Worm (Caenorhabditis elegans): ENCODE data around the gene glb-27.

Gene glb-27

DNA sequence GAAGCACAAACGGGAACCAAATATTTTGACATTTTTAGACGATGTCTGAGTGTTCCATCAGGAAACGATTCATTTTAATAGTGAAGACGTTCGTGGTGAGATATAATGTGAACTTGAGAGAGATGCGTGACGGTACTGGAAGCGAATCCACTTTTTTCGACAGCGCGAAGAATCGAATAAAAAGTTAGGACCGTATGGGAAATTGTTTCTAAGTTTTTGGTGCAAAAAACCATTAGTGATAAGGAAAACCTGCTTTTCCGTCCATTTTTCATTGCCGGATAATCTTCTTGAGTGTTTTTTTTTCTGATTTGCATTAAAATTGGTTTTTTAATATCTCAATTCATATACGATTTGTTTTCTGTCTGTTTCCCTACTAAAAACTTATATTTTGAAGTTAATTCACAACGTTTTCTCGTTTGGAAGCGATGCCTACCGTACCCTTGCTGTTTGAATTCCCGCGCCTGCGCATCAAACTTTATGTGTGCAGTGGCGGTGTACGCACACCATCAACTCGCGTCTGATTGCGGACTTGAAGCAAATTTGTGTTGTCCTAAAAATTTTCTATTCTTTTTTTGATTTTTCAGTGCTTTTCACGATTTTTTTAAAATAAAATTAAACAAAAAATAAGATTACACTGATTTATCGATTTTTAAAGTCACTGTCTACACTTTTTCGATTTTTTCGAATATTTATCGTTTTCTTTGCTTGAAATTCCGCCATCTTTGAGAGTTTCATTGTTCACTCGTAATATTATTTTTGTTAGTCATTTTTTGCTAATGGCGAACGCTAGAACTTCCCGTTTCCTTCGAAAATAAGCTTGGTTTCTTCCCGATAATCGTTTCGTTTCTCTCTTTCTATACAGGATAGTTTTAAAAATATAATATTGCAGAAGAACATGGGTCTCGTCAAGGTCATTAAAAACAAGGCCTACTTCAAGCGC, 13.2 kb upstream of the glb-27 start, which contains the start of the genes col-38 and rpl-5 (continued):
- TF ChIP-seq F52B5.7 (tag; optimal IDR thresholded peaks at IDR 0.05) (no peak), madf-3 (GFP tag; IDR thresholded peaks at IDR 0.05) (peak; percentile 39; the same call in 1 of the 2 replicates), ceh-91 (GFP tag; IDR thresholded peaks at IDR 0.05) (peak; percentile 72), aptf-3 (GFP tag; IDR thresholded peaks at IDR 0.05) (no peak), nhr-120 (GFP tag; IDR thresholded peaks at IDR 0.05) (no peak), T07F8.4 (tag; optimal IDR thresholded peaks at IDR 0.05) (no peak), snpc-1.1 (tag; optimal IDR thresholded peaks at IDR 0.05; ENCODE audit: insufficient read depth) (peak; percentile 69), sptf-2 (GFP tag; optimal IDR thresholded peaks at IDR 0.05) (no peak), nhr-90 (tag; optimal IDR thresholded peaks at IDR 0.05) (peak; percentile 31), lin-35 (GFP tag; optimal IDR thresholded peaks at IDR 0.05) (peak; percentile 67 to 91 (median 74)), rpc-1 (optimal IDR thresholded peaks at IDR 0.05) (no peak), rpc-1 (tag; optimal IDR thresholded peaks at IDR 0.05) (no peak), bed-2 (GFP tag; IDR thresholded peaks at IDR 0.05) (no peak), unc-130 (GFP tag; optimal IDR thresholded peaks at IDR 0.05) (peak; percentile 16), atf-7 (tag; optimal IDR thresholded peaks at IDR 0.05) (no peak), K12H6.12 (tag; optimal IDR thresholded peaks at IDR 0.05) (peak; percentile 64), dpff-1 (tag; optimal IDR thresholded peaks at IDR 0.05) (no peak), nfya-1 (tag; optimal IDR thresholded peaks at IDR 0.05; ENCODE audit: borderline replicate concordance, insufficient read depth) (no peak), hmg-20 (GFP tag; IDR thresholded peaks at IDR 0.05) (no peak), akir-1 (GFP tag; optimal IDR thresholded peaks at IDR 0.05) (no peak), nhr-179 (tag; optimal IDR thresholded peaks at IDR 0.05) (no peak), xnd-1 (tag; optimal IDR thresholded peaks at IDR 0.05) (peak; percentile 43), fkh-3 (tag; optimal IDR thresholded peaks at IDR 0.05) (no peak), C17E4.6 (GFP tag; IDR thresholded peaks at IDR 0.05) (no peak), mxl-1 (tag; optimal IDR thresholded peaks at IDR 0.05) (no peak), madf-10 (tag; optimal IDR thresholded peaks at IDR 0.05) (peak; percentile 30), efl-1 (GFP tag; optimal IDR thresholded peaks at IDR 0.05) (peak; percentile 88), B0019.2 (GFP tag; conservative IDR thresholded peaks at IDR 0.05) (0 out of 2 replicates have a peak, but pooled peaks have one; percentile 27), rcor-1 (GFP tag; IDR thresholded peaks at IDR 0.05) (peak; percentile 69; the same call in 1 of the 2 replicates), die-1 (tag; optimal IDR thresholded peaks at IDR 0.05) (no peak), ceh-27 (GFP tag; optimal IDR thresholded peaks at IDR 0.05) (peak; percentile 83), F37B4.10 (GFP tag; IDR thresholded peaks at IDR 0.05) (no peak), pbrm-1 (GFP tag; IDR thresholded peaks at IDR 0.05) (peak; percentile 83), sdz-38 (tag; optimal IDR thresholded peaks at IDR 0.05) (no peak), nfyb-1 (GFP tag; IDR thresholded peaks at IDR 0.05) (0 out of 2 replicates have a peak, but pooled peaks have one; percentile 59), F23B12.7 (tag; optimal IDR thresholded peaks at IDR 0.05; ENCODE audit: insufficient read depth) (peak; percentile 96), ets-4 (GFP tag; optimal IDR thresholded peaks at IDR 0.05) (no peak), Y53F4B.3 (GFP tag; IDR thresholded peaks at IDR 0.05) (no peak), hmg-1.2 (GFP tag; IDR thresholded peaks at IDR 0.05) (peak; percentile 62), C06A6.2 (GFP tag; conservative IDR thresholded peaks at IDR 0.05) (no peak), F57C9.4 (tag; optimal IDR thresholded peaks at IDR 0.05) (no peak), athp-1 (tag; optimal IDR thresholded peaks at IDR 0.05) (peak; percentile 56), let-526 (GFP tag; IDR thresholded peaks at IDR 0.05) (no peak), lir-1 (GFP tag; conservative IDR thresholded peaks at IDR 0.05) (no peak), gei-17 (GFP tag; optimal IDR thresholded peaks at IDR 0.05) (no peak), chd-7 (tag; optimal IDR thresholded peaks at IDR 0.05) (no peak), mel-28 (tag; optimal IDR thresholded peaks at IDR 0.05; ENCODE audit: borderline replicate concordance) (no peak)
